Fruit fly (Drosophila melanogaster): ENCODE measurements around the gene CG14275.
A peak's percentile ranks its signal among the peaks of the same experiment; 100 is the strongest.

Gene CG14275

dm6 chr2L:8364006-8364956 lies 37.0 kb downstream of the CG14275 start, which contains the start of the genes RpS13 and CSN8 (continued):
- TF ChIP-seq CG34224 (GFP tag; IDR thresholded peaks at IDR 0.05; ENCODE audit: partially characterized antibody) (peak; percentile 93), CG8290 (GFP tag; optimal IDR thresholded peaks at IDR 0.05) (no peak), CG8290 (tag; optimal IDR thresholded peaks at IDR 0.05) (peak in 1 of 2 experiments; percentile 36), NC2α (GFP tag; optimal IDR thresholded peaks at IDR 0.05) (no peak), CG32772 (GFP tag; IDR thresholded peaks at IDR 0.05) (no peak), dmrt99B (tag; optimal IDR thresholded peaks at IDR 0.05) (no peak), chm (GFP tag; IDR thresholded peaks at IDR 0.05) (0 out of 2 replicates have a peak, but pooled peaks have one; percentile 4), CG9797 (GFP tag; optimal IDR thresholded peaks at IDR 0.05) (peak; percentile 67), lola (GFP tag; optimal IDR thresholded peaks at IDR 0.05) (peak in 1 of 3 experiments; percentile 6), fd96Cb (tag; optimal IDR thresholded peaks at IDR 0.05) (no peak), CG7928 (GFP tag; optimal IDR thresholded peaks at IDR 0.05) (no peak), hbn (GFP tag; IDR thresholded peaks at IDR 0.05; ENCODE audit: partially characterized antibody) (peak; percentile 93), Neu2 (GFP tag; optimal IDR thresholded peaks at IDR 0.05; ENCODE audit: borderline replicate concordance) (no peak), CG30403 (GFP tag; optimal IDR thresholded peaks at IDR 0.05) (no peak), CG10979 (tag; optimal IDR thresholded peaks at IDR 0.05) (peak; percentile 20), Xrp1 (GFP tag; IDR thresholded peaks at IDR 0.05) (no peak), eve (GFP tag; optimal IDR thresholded peaks at IDR 0.05) (peak in 1 of 2 experiments; percentile 69), MESR4 (GFP tag; optimal IDR thresholded peaks at IDR 0.05) (peak; percentile 97), dati (GFP tag; IDR thresholded peaks at IDR 0.05) (no peak), tll (GFP tag; optimal IDR thresholded peaks at IDR 0.05) (no peak), CG17359 (tag; optimal IDR thresholded peaks at IDR 0.05) (peak; percentile 10), Spps (tag; optimal IDR thresholded peaks at IDR 0.05) (no peak), CG7357 (GFP tag; IDR thresholded peaks at IDR 0.05) (0 out of 3 replicates have a peak, but pooled peaks have one; percentile 11), CG12299 (tag; optimal IDR thresholded peaks at IDR 0.05) (peak; percentile 56), gro (GFP tag; optimal IDR thresholded peaks at IDR 0.05) (peak; percentile 29), abd-A (tag; optimal IDR thresholded peaks at IDR 0.05) (peak; percentile 35), CG1024 (GFP tag; IDR thresholded peaks at IDR 0.05) (no peak), phol (tag; optimal IDR thresholded peaks at IDR 0.05) (peak; percentile 70), dmrt11E (tag; optimal IDR thresholded peaks at IDR 0.05) (no peak), H2.0 (GFP tag; IDR thresholded peaks at IDR 0.05) (no peak), zfh1 (GFP tag; IDR thresholded peaks at IDR 0.05) (no peak), CG4730 (GFP tag; IDR thresholded peaks at IDR 0.05) (no peak), CG8359 (GFP tag; optimal IDR thresholded peaks at IDR 0.05; ENCODE audit: borderline replicate concordance) (peak; percentile 27), emc (GFP tag; optimal IDR thresholded peaks at IDR 0.05) (no peak), Optix (GFP tag; IDR thresholded peaks at IDR 0.05) (no peak), CG2129 (GFP tag; IDR thresholded peaks at IDR 0.05; ENCODE audit: partially characterized antibody) (peak; percentile 91), nmo (GFP tag; optimal IDR thresholded peaks at IDR 0.05) (peak; percentile 67), Asciz (GFP tag; optimal IDR thresholded peaks at IDR 0.05) (peak; percentile 37), HmgZ (tag; optimal IDR thresholded peaks at IDR 0.05) (peak; percentile 36), slou (GFP tag; optimal IDR thresholded peaks at IDR 0.05) (no peak), CG12071 (GFP tag; optimal IDR thresholded peaks at IDR 0.05) (no peak), Trl (optimal IDR thresholded peaks at IDR 0.05) (no peak), Trl (GFP tag; optimal IDR thresholded peaks at IDR 0.05) (no peak), Bteb2 (GFP tag; optimal IDR thresholded peaks at IDR 0.05) (no peak), Stat92E (GFP tag; optimal IDR thresholded peaks at IDR 0.05) (no peak), D19A (tag; optimal IDR thresholded peaks at IDR 0.05) (no peak), mirr (GFP tag; optimal IDR thresholded peaks at IDR 0.05) (no peak), disco-r (GFP tag; optimal IDR thresholded peaks at IDR 0.05) (no peak)

All from whole organism, embryonic.